Fruit fly (Drosophila melanogaster) whole organism, embryonic: Measurements from ENCODE around the gene CG32751.

Experiments used
- Abd-B ChIP-seq: fragments of 200-800 bp; sonication (Bioruptor generic); optimal IDR thresholded peaks from 2 replicates; lab custom pipeline; 2018; ENCODE audit warnings: missing biosample characterization, mild to moderate bottlenecking, missing genetic modification characterization, moderate library complexity
- Adf1 ChIP-seq: fragments of 200-800 bp; sonication (Bioruptor generic); IDR thresholded peaks from 2 replicates; pipeline ENCODE4 v1.3.6; 2022; ENCODE audit warnings: missing biosample characterization, missing genetic modification characterization
- CG10366 ChIP-seq: fragments of 200-800 bp; sonication (Bioruptor generic); IDR thresholded peaks from 2 replicates; pipeline ENCODE4 v1.3.6; 2022; ENCODE audit warnings: missing biosample characterization, missing genetic modification characterization
- CG11093 ChIP-seq: fragments of 200-800 bp; sonication (Bioruptor generic); IDR thresholded peaks from 3 replicates; pipeline ENCODE4 v1.3.6; 2022; ENCODE audit warnings: missing biosample characterization, missing genetic modification characterization
- CG13424 ChIP-seq: fragments of 200-800 bp; sonication (Bioruptor generic); optimal IDR thresholded peaks from 2 replicates; lab custom pipeline; 2019; ENCODE audit warnings: missing biosample characterization, mild to moderate bottlenecking, missing genetic modification characterization, moderate library complexity
- CG14860 ChIP-seq: fragments of 200-800 bp; sonication (Bioruptor generic); IDR thresholded peaks from 3 replicates; pipeline ENCODE4 v1.3.6; 2022; ENCODE audit warnings: missing biosample characterization, missing genetic modification characterization; ENCODE audit not compliant: partially characterized antibody
- CG15073 ChIP-seq: fragments of 200-800 bp; sonication (Bioruptor generic); optimal IDR thresholded peaks from 2 replicates; lab custom pipeline; 2016; ENCODE audit warnings: missing biosample characterization, missing genetic modification characterization
- CG15269 ChIP-seq: fragments of 200-800 bp; sonication (Bioruptor generic); optimal IDR thresholded peaks from 2 replicates; lab custom pipeline; 2018; ENCODE audit warnings: missing biosample characterization, mild to moderate bottlenecking, missing genetic modification characterization, moderate library complexity
- CG17912 ChIP-seq: fragments of 200-800 bp; sonication (Bioruptor generic); optimal IDR thresholded peaks from 2 replicates; lab custom pipeline; 2018; ENCODE audit warnings: missing biosample characterization, mild to moderate bottlenecking, missing genetic modification characterization
- CG2199 ChIP-seq: fragments of 200-800 bp; sonication (Bioruptor generic); IDR thresholded peaks from 3 replicates; pipeline ENCODE4 v1.3.6; 2022; ENCODE audit warnings: missing biosample characterization, missing genetic modification characterization
- CG4820 ChIP-seq: fragments of 200-800 bp; sonication (Bioruptor generic); optimal IDR thresholded peaks from 3 replicates; lab custom pipeline; 2016; ENCODE audit warnings: missing biosample characterization, missing genetic modification characterization
- CG6254 ChIP-seq: fragments of 200-800 bp; sonication (Bioruptor generic); optimal IDR thresholded peaks from 3 replicates; lab custom pipeline; 2017; ENCODE audit warnings: mild to moderate bottlenecking, missing biosample characterization, missing genetic modification reagents, missing genetic modification characterization
- CG8089 ChIP-seq: fragments of 200-800 bp; sonication (Bioruptor generic); optimal IDR thresholded peaks from 3 replicates; lab custom pipeline; 2016; ENCODE audit warnings: missing biosample characterization, missing genetic modification characterization
- Fer3 ChIP-seq: fragments of 200-800 bp; sonication (Bioruptor generic); optimal IDR thresholded peaks from 2 replicates; lab custom pipeline; 2018; ENCODE audit warnings: missing biosample characterization, mild to moderate bottlenecking, missing genetic modification characterization, moderate library complexity
- H15 ChIP-seq: fragments of 200-800 bp; sonication (Bioruptor generic); IDR thresholded peaks from 3 replicates; pipeline ENCODE4 v1.3.6; 2022; ENCODE audit warnings: missing biosample characterization, missing genetic modification characterization
- HHEX ChIP-seq: fragments of 200-800 bp; sonication (Bioruptor generic); optimal IDR thresholded peaks from 3 replicates; lab custom pipeline; 2017; ENCODE audit warnings: missing biosample characterization, mild to moderate bottlenecking, missing genetic modification characterization, missing genetic modification reagents
- HLH3B ChIP-seq: fragments of 200-800 bp; sonication (Bioruptor generic); IDR thresholded peaks from 2 replicates; pipeline ENCODE4 v1.3.6; 2022; ENCODE audit warnings: missing biosample characterization, missing genetic modification characterization
- HLH54F ChIP-seq: fragments of 200-800 bp; sonication (Bioruptor generic); optimal IDR thresholded peaks from 3 replicates; lab custom pipeline; 2016; ENCODE audit warnings: missing biosample characterization, missing genetic modification characterization
- Hr51 ChIP-seq, 2 experiments: fragments of 200-800 bp; sonication (Bioruptor generic); optimal IDR thresholded peaks; 2 replicates in 1 of 2; 3 replicates in 1 of 2; lab custom pipeline; 2016 to 2018; ENCODE audit warnings: missing biosample characterization in 2 of 2, missing genetic modification characterization in 2 of 2, mild to moderate bottlenecking in 1 of 2, moderate library complexity in 1 of 2
- Lhr ChIP-seq: fragments of 200-800 bp; sonication (Bioruptor generic); optimal IDR thresholded peaks from 3 replicates; lab custom pipeline; 2017; ENCODE audit warnings: mild to moderate bottlenecking, missing biosample characterization, missing genetic modification reagents, missing genetic modification characterization
- MTF-1 ChIP-seq: fragments of 200-800 bp; sonication (Bioruptor generic); optimal IDR thresholded peaks from 2 replicates; lab custom pipeline; 2018; ENCODE audit warnings: missing biosample characterization, mild to moderate bottlenecking, missing genetic modification characterization, borderline replicate concordance
- Mad ChIP-seq: fragments of 200-800 bp; sonication (Bioruptor generic); optimal IDR thresholded peaks from 2 replicates; lab custom pipeline; 2016; ENCODE audit warnings: missing biosample characterization, missing genetic modification characterization
- Neu2 ChIP-seq: fragments of 200-800 bp; sonication (Bioruptor generic); optimal IDR thresholded peaks from 3 replicates; lab custom pipeline; 2016; ENCODE audit warnings: missing biosample characterization, missing genetic modification characterization, borderline replicate concordance
- Nf-YA ChIP-seq: fragments of 200-800 bp; sonication (Bioruptor generic); IDR thresholded peaks from 2 replicates; pipeline ENCODE4 v1.3.6; 2022; ENCODE audit warnings: missing biosample characterization, missing genetic modification characterization
- Six4 ChIP-seq: fragments of 200-800 bp; sonication (Bioruptor generic); optimal IDR thresholded peaks from 2 replicates; lab custom pipeline; 2016; ENCODE audit warnings: missing biosample characterization, missing genetic modification characterization
- Sox100B ChIP-seq: fragments of 200-800 bp; sonication (Bioruptor generic); optimal IDR thresholded peaks from 3 replicates; lab custom pipeline; 2018; ENCODE audit warnings: missing biosample characterization, mild to moderate bottlenecking, missing genetic modification characterization
- ac ChIP-seq: fragments of 200-800 bp; sonication (Bioruptor generic); optimal IDR thresholded peaks from 3 replicates; lab custom pipeline; 2017; ENCODE audit warnings: missing biosample characterization, mild to moderate bottlenecking, missing genetic modification characterization
- az2 ChIP-seq: fragments of 200-800 bp; sonication (Bioruptor generic); optimal IDR thresholded peaks from 3 replicates; lab custom pipeline; 2016; ENCODE audit warnings: missing biosample characterization, missing genetic modification characterization
- chinmo ChIP-seq: fragments of 200-800 bp; sonication (Bioruptor generic); IDR thresholded peaks from 4 replicates; pipeline ENCODE4 v1.3.6; 2022; ENCODE audit warnings: missing biosample characterization, missing genetic modification characterization; ENCODE audit not compliant: partially characterized antibody
- dati ChIP-seq: fragments of 200-800 bp; sonication (Bioruptor generic); IDR thresholded peaks from 2 replicates; pipeline ENCODE4 v1.3.6; 2022; ENCODE audit warnings: missing biosample characterization, missing genetic modification characterization
- dmrt99B ChIP-seq: fragments of 200-800 bp; sonication (Bioruptor generic); optimal IDR thresholded peaks from 2 replicates; lab custom pipeline; 2018; ENCODE audit warnings: missing biosample characterization, mild to moderate bottlenecking, missing genetic modification characterization, moderate library complexity
- esg ChIP-seq: fragments of 200-800 bp; sonication (Bioruptor generic); conservative IDR thresholded peaks from 2 replicates; pipeline ENCODE4 v1.3.6; 2022; ENCODE audit warnings: missing biosample characterization, missing genetic modification characterization
- eve ChIP-seq, 2 experiments: fragments of >200 bp; optimal IDR thresholded peaks; 2 replicates each; lab custom pipeline; 2017; ENCODE audit warnings: missing biosample characterization in 2 of 2, missing genetic modification characterization in 2 of 2
- ewg ChIP-seq: fragments of 200-800 bp; sonication (Bioruptor generic); optimal IDR thresholded peaks from 3 replicates; lab custom pipeline; 2017; ENCODE audit warnings: mild to moderate bottlenecking, missing biosample characterization, missing genetic modification reagents, missing genetic modification characterization
- gfzf ChIP-seq: fragments of 200-800 bp; sonication (Bioruptor generic); optimal IDR thresholded peaks from 2 replicates; lab custom pipeline; 2016; ENCODE audit warnings: missing biosample characterization, mild to moderate bottlenecking, missing genetic modification characterization, moderate library complexity
- jigr1 ChIP-seq: fragments of 200-800 bp; sonication (Bioruptor generic); IDR thresholded peaks from 3 replicates; pipeline ENCODE4 v1.3.6; 2022; ENCODE audit warnings: missing biosample characterization, missing genetic modification characterization
- jing ChIP-seq: fragments of 200-800 bp; sonication (Bioruptor generic); optimal IDR thresholded peaks from 2 replicates; lab custom pipeline; 2018; ENCODE audit warnings: missing biosample characterization, mild to moderate bottlenecking, missing genetic modification characterization
- pfk ChIP-seq: fragments of 200-800 bp; sonication (Bioruptor generic); optimal IDR thresholded peaks from 2 replicates; lab custom pipeline; 2018; ENCODE audit warnings: missing biosample characterization, mild to moderate bottlenecking, missing genetic modification characterization, moderate library complexity
- repo ChIP-seq: fragments of 200-800 bp; sonication (Bioruptor generic); optimal IDR thresholded peaks from 2 replicates; lab custom pipeline; 2016; ENCODE audit warnings: missing biosample characterization, missing genetic modification characterization
- ro ChIP-seq: fragments of 200-800 bp; sonication (Bioruptor generic); IDR thresholded peaks from 2 replicates; pipeline ENCODE4 v1.3.6; 2022; ENCODE audit warnings: missing biosample characterization, missing genetic modification characterization
- seq ChIP-seq: fragments of 200-800 bp; sonication (Bioruptor generic); IDR thresholded peaks from 2 replicates; pipeline ENCODE4 v1.3.6; 2022; ENCODE audit warnings: missing biosample characterization, missing genetic modification characterization
- sisA ChIP-seq: fragments of 200-800 bp; sonication (Bioruptor generic); IDR thresholded peaks from 2 replicates; pipeline ENCODE4 v1.3.6; 2022; ENCODE audit warnings: missing biosample characterization, missing genetic modification characterization
- slbo ChIP-seq: fragments of 200-800 bp; sonication (Bioruptor generic); IDR thresholded peaks from 2 replicates; pipeline ENCODE4 v1.3.6; 2022; ENCODE audit warnings: missing biosample characterization, missing genetic modification characterization
- slp2 ChIP-seq: fragments of 200-800 bp; sonication (Bioruptor generic); optimal IDR thresholded peaks from 2 replicates; lab custom pipeline; 2016; ENCODE audit warnings: missing biosample characterization, missing genetic modification characterization
- sr ChIP-seq: fragments of 200-800 bp; sonication (Bioruptor generic); IDR thresholded peaks from 3 replicates; pipeline ENCODE4 v1.3.6; 2022; ENCODE audit warnings: missing biosample characterization, missing genetic modification characterization
- unc-4 ChIP-seq: fragments of 200-800 bp; sonication (Bioruptor generic); IDR thresholded peaks from 2 replicates; pipeline ENCODE4 v1.3.6; 2022; ENCODE audit warnings: missing biosample characterization, missing genetic modification characterization; ENCODE audit not compliant: partially characterized antibody
- z ChIP-seq: fragments of 200-800 bp; sonication (Bioruptor generic); IDR thresholded peaks from 3 replicates; pipeline ENCODE4 v1.3.6; 2022; ENCODE audit warnings: missing biosample characterization, missing genetic modification characterization
- zf30C ChIP-seq: fragments of 200-800 bp; sonication (Bioruptor generic); optimal IDR thresholded peaks from 3 replicates; lab custom pipeline; 2018; ENCODE audit warnings: missing biosample characterization, mild to moderate bottlenecking, missing genetic modification characterization

The CG32751 gene

dm6 chrX:6224225-6225190, 26.1 kb upstream of the CG32751 start, which contains the start of gene sqh (continued):
- peak; percentile 68 for TF ChIP-seq CG17912 (GFP tag; lab: Kevin White, UChicago)
- peak; percentile 21 for TF ChIP-seq CG8089
- TF ChIP-seq az2 (GFP tag; lab: Kevin White, UChicago): peak; percentile 85
- TF ChIP-seq Six4 (GFP tag; lab: Kevin White, UChicago): peak; percentile 56
- TF ChIP-seq Abd-B (GFP tag; lab: Kevin White, UChicago): peak; percentile 85
- TF ChIP-seq HHEX (GFP tag; lab: Kevin White, UChicago): peak; percentile 84
- no peak for TF ChIP-seq unc-4 (GFP tag; lab: Robert Waterston, UW)
- TF ChIP-seq sisA (GFP tag; lab: Robert Waterston, UW): peak; percentile 84
- TF ChIP-seq pfk (GFP tag; lab: Kevin White, UChicago): no peak
- no peak for TF ChIP-seq zf30C (GFP tag; lab: Kevin White, UChicago)
- TF ChIP-seq ewg: peak; percentile 88
- TF ChIP-seq dati (GFP tag; lab: Robert Waterston, UW): peak; percentile 26; the same call in 1 of the 2 replicates
- TF ChIP-seq dmrt99B: no peak
- TF ChIP-seq z (GFP tag; lab: Robert Waterston, UW): peak; percentile 93
- peak; percentile 92 for TF ChIP-seq seq (GFP tag; lab: Robert Waterston, UW)
- no peak; the same call in 2 of the 3 replicates for TF ChIP-seq sr (GFP tag; lab: Robert Waterston, UW)
- peak; percentile 64 for TF ChIP-seq Adf1
- peak; percentile 19 for TF ChIP-seq repo (GFP tag; lab: Kevin White, UChicago)
- peak; percentile 92 for TF ChIP-seq CG13424 (tag; lab: Kevin White, UChicago)
- peak; percentile 67 for TF ChIP-seq CG4820 (GFP tag; lab: Kevin White, UChicago)
- TF ChIP-seq Neu2: no peak
- TF ChIP-seq Mad: peak; percentile 79
- peak; percentile 67 for TF ChIP-seq CG15073
- TF ChIP-seq CG10366 (GFP tag; lab: Robert Waterston, UW): peak; percentile 89
- peak; percentile 47 for TF ChIP-seq MTF-1 (GFP tag; lab: Kevin White, UChicago)
- TF ChIP-seq CG11093: peak; percentile 90
- TF ChIP-seq Hr51 (GFP tag; optimal IDR thresholded peaks at IDR 0.05; lab: Kevin White, UChicago): peak; percentile 64 to 90
- TF ChIP-seq Sox100B (GFP tag; lab: Kevin White, UChicago): peak; percentile 90
- TF ChIP-seq jigr1 (GFP tag; lab: Robert Waterston, UW): peak; percentile 85
- TF ChIP-seq ac (GFP tag; lab: Kevin White, UChicago): peak; percentile 65
- peak; percentile 79 for TF ChIP-seq Nf-YA (GFP tag; lab: Robert Waterston, UW)
- peak; percentile 75 for TF ChIP-seq Lhr (GFP tag; lab: Kevin White, UChicago)
- TF ChIP-seq CG14860 (GFP tag; lab: Robert Waterston, UW): no peak
- TF ChIP-seq gfzf (GFP tag; lab: Kevin White, UChicago): no peak
- peak; percentile 74 for TF ChIP-seq jing
- peak; percentile 56 for TF ChIP-seq HLH54F (GFP tag; lab: Kevin White, UChicago)
- peak; percentile 90 for TF ChIP-seq slbo (GFP tag; lab: Robert Waterston, UW)
- 0 out of 3 replicates have a peak, but pooled peaks have one; percentile 72 for TF ChIP-seq CG2199 (GFP tag; lab: Robert Waterston, UW)
- peak; percentile 90 for TF ChIP-seq HLH3B (GFP tag; lab: Robert Waterston, UW)
- no peak for TF ChIP-seq eve (GFP tag; optimal IDR thresholded peaks at IDR 0.05; lab: Kevin White, UChicago)
- peak; percentile 85 for TF ChIP-seq esg (GFP tag; lab: Robert Waterston, UW)
- peak; percentile 69 for TF ChIP-seq CG6254 (GFP tag; lab: Kevin White, UChicago)
- peak; percentile 78 for TF ChIP-seq H15 (GFP tag; lab: Robert Waterston, UW)
- peak; percentile 85 for TF ChIP-seq Fer3 (tag; lab: Kevin White, UChicago)
- no peak for TF ChIP-seq slp2 (GFP tag; lab: Kevin White, UChicago)
- peak; percentile 93 for TF ChIP-seq CG15269 (tag; lab: Kevin White, UChicago)
- peak; percentile 74 for TF ChIP-seq ro (GFP tag; lab: Robert Waterston, UW)
- TF ChIP-seq chinmo (GFP tag; lab: Robert Waterston, UW): peak; percentile 77; the same call in 1 of the 4 replicates
